Worm (Caenorhabditis elegans) whole organism, L1 larva: ENCODE measurements around the gene oac-54.

Source experiments
- C04F5.9 ChIP-seq: sonication (generic microtip); optimal IDR thresholded peaks from 2 replicates; lab custom pipeline; 2016; ENCODE audit warnings: missing genetic modification characterization, missing compliant biosample characterization
- C34B4.2 ChIP-seq: sonication (generic microtip); optimal IDR thresholded peaks from 2 replicates; lab custom pipeline; 2017; ENCODE audit warnings: mild to moderate bottlenecking, missing genetic modification characterization, missing compliant biosample characterization
- F16B12.6 ChIP-seq: fragments of 150-350 bp; optimal IDR thresholded peaks from 2 replicates; lab custom pipeline; 2014; ENCODE audit warnings: missing biosample characterization, missing genetic modification characterization
- Y116A8C.19 ChIP-seq: sonication (generic microtip); optimal IDR thresholded peaks from 2 replicates; lab custom pipeline; 2016; ENCODE audit warnings: missing compliant biosample characterization, missing genetic modification characterization, borderline replicate concordance
- aha-1 ChIP-seq: fragments of 150-350 bp; optimal IDR thresholded peaks from 2 replicates; lab custom pipeline; 2014; ENCODE audit warnings: missing biosample characterization, missing genetic modification characterization
- alr-1 ChIP-seq: fragments of 200-800 bp; sonication (Bioruptor generic); optimal IDR thresholded peaks from 2 replicates; lab custom pipeline; 2018; ENCODE audit warnings: borderline replicate concordance, mild to moderate bottlenecking, missing genetic modification characterization, missing compliant biosample characterization
- aly-2 ChIP-seq: fragments of 150-350 bp; optimal IDR thresholded peaks from 2 replicates; lab custom pipeline; 2014; ENCODE audit warnings: missing biosample characterization, missing genetic modification characterization
- ceh-8 ChIP-seq: fragments of 200-800 bp; sonication (Bioruptor generic); optimal IDR thresholded peaks from 2 replicates; lab custom pipeline; 2018; ENCODE audit warnings: mild to moderate bottlenecking, missing genetic modification characterization, moderate library complexity, missing compliant biosample characterization
- ceh-88 ChIP-seq: fragments of 200-800 bp; sonication (Bioruptor generic); IDR thresholded peaks from 2 replicates; pipeline ENCODE4 v1.3.6; 2022; ENCODE audit warnings: missing genetic modification characterization, missing compliant biosample characterization
- ces-1 ChIP-seq: fragments of 150-350 bp; optimal IDR thresholded peaks from 2 replicates; lab custom pipeline; 2014; ENCODE audit warnings: missing biosample characterization, missing genetic modification reagents, missing genetic modification characterization
- dsc-1 ChIP-seq: sonication (generic microtip); optimal IDR thresholded peaks from 2 replicates; lab custom pipeline; 2016; ENCODE audit warnings: mild to moderate bottlenecking, missing genetic modification characterization, missing compliant biosample characterization
- efl-1 ChIP-seq, 4 experiments: fragments of 150-350 bp; optimal IDR thresholded peaks in 3 of 4; peaks in 1 of 4; 1 replicate in 1 of 4; 2 replicates in 3 of 4; lab custom pipeline; 2014; ENCODE audit warnings: missing biosample characterization in 2 of 4, missing genetic modification characterization in 2 of 4, missing genetic modification reagents in 2 of 4
- efl-3 ChIP-seq: fragments of 200-800 bp; sonication (Bioruptor generic); optimal IDR thresholded peaks from 2 replicates; lab custom pipeline; 2018; ENCODE audit warnings: mild to moderate bottlenecking, missing genetic modification characterization, missing compliant biosample characterization
- egl-13 ChIP-seq: sonication (generic microtip); optimal IDR thresholded peaks from 2 replicates; lab custom pipeline; 2016; ENCODE audit warnings: missing genotype, missing genetic modification reagents, missing genetic modification characterization, missing compliant biosample characterization
- egl-27 ChIP-seq, 2 experiments: fragments of 150-350 bp in 1 of 2; sonication (generic microtip); optimal IDR thresholded peaks; 3 replicates each; lab custom pipeline; 2017 to 2018; ENCODE audit warnings: missing biosample characterization in 2 of 2, missing genetic modification characterization in 2 of 2, missing genetic modification reagents in 2 of 2
- fkh-8 ChIP-seq: sonication (generic microtip); optimal IDR thresholded peaks from 2 replicates; lab custom pipeline; 2016; ENCODE audit warnings: mild to moderate bottlenecking, missing genetic modification characterization, missing compliant biosample characterization
- fos-1 ChIP-seq: fragments of 150-350 bp; optimal IDR thresholded peaks from 2 replicates; lab custom pipeline; 2014; ENCODE audit warnings: missing biosample characterization, missing genetic modification characterization
- hlh-17 ChIP-seq: fragments of 200-800 bp; sonication (Bioruptor generic); optimal IDR thresholded peaks from 2 replicates; lab custom pipeline; 2018; ENCODE audit warnings: missing genetic modification characterization, mild to moderate bottlenecking, missing compliant biosample characterization, moderate library complexity, borderline replicate concordance
- hpl-2 ChIP-seq: fragments of 150-350 bp; optimal IDR thresholded peaks from 2 replicates; lab custom pipeline; 2014; ENCODE audit warnings: missing biosample characterization, missing genetic modification reagents, missing genetic modification characterization
- isw-1 ChIP-seq: fragments of 200-800 bp; sonication (Bioruptor generic); IDR thresholded peaks from 2 replicates; pipeline ENCODE4 v1.3.6; 2022; ENCODE audit warnings: missing genetic modification characterization, missing compliant biosample characterization
- jun-1 ChIP-seq: fragments of 150-350 bp; optimal IDR thresholded peaks from 2 replicates; lab custom pipeline; 2014; ENCODE audit warnings: missing biosample characterization, missing genetic modification reagents, missing genetic modification characterization
- lin-13 ChIP-seq: fragments of 150-350 bp; optimal IDR thresholded peaks from 2 replicates; lab custom pipeline; 2014; ENCODE audit warnings: missing biosample characterization, missing genetic modification reagents, missing genetic modification characterization
- lsy-2 ChIP-seq, 2 experiments: fragments of 150-350 bp; optimal IDR thresholded peaks; 2 replicates each; lab custom pipeline; 2014; ENCODE audit warnings: missing biosample characterization in 2 of 2, missing genetic modification characterization in 2 of 2
- mab-9 ChIP-seq: fragments of 200-800 bp; sonication (Bioruptor generic); IDR thresholded peaks from 2 replicates; pipeline ENCODE4 v1.3.6; 2022; ENCODE audit warnings: missing genetic modification reagents, missing genetic modification characterization, missing compliant biosample characterization
- mdl-1 ChIP-seq, 2 experiments: fragments of 150-350 bp; optimal IDR thresholded peaks; 2 replicates each; lab custom pipeline; 2014 to 2017; ENCODE audit warnings: missing biosample characterization in 2 of 2, missing genetic modification characterization in 2 of 2, inconsistent platforms in 1 of 2
- nhr-11 ChIP-seq: fragments of 150-350 bp; optimal IDR thresholded peaks from 2 replicates; lab custom pipeline; 2014; ENCODE audit warnings: missing biosample characterization, missing genetic modification characterization
- nhr-12 ChIP-seq: sonication (generic microtip); optimal IDR thresholded peaks from 2 replicates; lab custom pipeline; 2017; ENCODE audit warnings: missing biosample characterization, missing genetic modification characterization
- nhr-19 ChIP-seq: fragments of 200-800 bp; sonication (Bioruptor generic); conservative IDR thresholded peaks from 2 replicates; pipeline ENCODE4 v1.3.6; 2022; ENCODE audit warnings: missing genetic modification characterization, missing compliant biosample characterization
- nhr-20 ChIP-seq: sonication (generic microtip); optimal IDR thresholded peaks from 2 replicates; lab custom pipeline; 2016; ENCODE audit warnings: mild to moderate bottlenecking, missing genetic modification characterization, missing compliant biosample characterization
- nhr-47 ChIP-seq: sonication (generic microtip); optimal IDR thresholded peaks from 2 replicates; lab custom pipeline; 2016; ENCODE audit warnings: mild to moderate bottlenecking, missing genetic modification characterization, moderate library complexity, missing compliant biosample characterization
- nhr-76 ChIP-seq: sonication (generic microtip); optimal IDR thresholded peaks from 2 replicates; lab custom pipeline; 2017; ENCODE audit warnings: missing biosample characterization, missing genetic modification characterization
- nhr-77 ChIP-seq: fragments of 150-350 bp; optimal IDR thresholded peaks from 2 replicates; lab custom pipeline; 2014; ENCODE audit warnings: missing biosample characterization, missing genetic modification characterization
- nhr-85 ChIP-seq: sonication (generic microtip); peaks from one replicate; lab custom pipeline; 2016; ENCODE audit warnings: missing genetic modification characterization, inconsistent platforms, missing compliant biosample characterization
- nhr-90 ChIP-seq: sonication (generic microtip); optimal IDR thresholded peaks from 2 replicates; lab custom pipeline; 2016; ENCODE audit warnings: mild to moderate bottlenecking, missing genetic modification characterization, missing compliant biosample characterization; ENCODE audit not compliant: poor library complexity
- pqm-1 ChIP-seq: sonication (generic microtip); optimal IDR thresholded peaks from 3 replicates; lab custom pipeline; 2017; ENCODE audit warnings: missing biosample characterization, missing genetic modification characterization
- rnt-1 ChIP-seq: sonication (generic microtip); optimal IDR thresholded peaks from 2 replicates; lab custom pipeline; 2016; ENCODE audit warnings: mild to moderate bottlenecking, missing genetic modification characterization, moderate library complexity, missing compliant biosample characterization
- skn-1 ChIP-seq: fragments of 150-350 bp; optimal IDR thresholded peaks from 2 replicates; lab custom pipeline; 2014; ENCODE audit warnings: missing biosample characterization, missing genetic modification characterization
- snu-23 ChIP-seq: sonication (generic microtip); optimal IDR thresholded peaks from 2 replicates; lab custom pipeline; 2016; ENCODE audit warnings: missing genetic modification characterization, missing compliant biosample characterization
- swsn-7 ChIP-seq: sonication (generic microtip); optimal IDR thresholded peaks from 2 replicates; lab custom pipeline; 2016; ENCODE audit warnings: missing genetic modification characterization, missing compliant biosample characterization
- tbx-2 ChIP-seq: sonication (generic microtip); optimal IDR thresholded peaks from 2 replicates; lab custom pipeline; 2016; ENCODE audit warnings: missing genetic modification characterization, missing compliant biosample characterization
- tlp-1 ChIP-seq: fragments of 150-350 bp; optimal IDR thresholded peaks from 2 replicates; lab custom pipeline; 2014; ENCODE audit warnings: missing biosample characterization, missing genetic modification characterization
- unc-130 ChIP-seq: fragments of 150-350 bp; optimal IDR thresholded peaks from 2 replicates; lab custom pipeline; 2017; ENCODE audit warnings: missing biosample characterization, missing genetic modification characterization, inconsistent platforms
- vab-15 ChIP-seq: sonication (generic microtip); optimal IDR thresholded peaks from 2 replicates; lab custom pipeline; 2017; ENCODE audit warnings: missing genotype, mild to moderate bottlenecking, missing genetic modification characterization, missing compliant biosample characterization
- zip-4 ChIP-seq: fragments of 200-800 bp; sonication (Bioruptor generic); optimal IDR thresholded peaks from 2 replicates; lab custom pipeline; 2018; ENCODE audit warnings: mild to moderate bottlenecking, missing genetic modification characterization, moderate library complexity, missing compliant biosample characterization
- ztf-4 ChIP-seq: fragments of 150-350 bp; optimal IDR thresholded peaks from 2 replicates; lab custom pipeline; 2014; ENCODE audit warnings: missing biosample characterization, missing genetic modification characterization

Gene oac-54

ce11 chrII:9160197-9160806 is 2.4 kb downstream of the oac-54 start (continued):
- TF ChIP-seq nhr-77 (tag; lab: Kevin White, UChicago) (no peak), rnt-1 (tag; lab: Kevin White, UChicago) (no peak), nhr-20 (tag; lab: Kevin White, UChicago) (peak; percentile 78), nhr-76 (tag; lab: Kevin White, UChicago) (peak; percentile 0), efl-3 (GFP tag; lab: Kevin White, UChicago) (no peak), snu-23 (GFP tag; lab: Kevin White, UChicago) (peak; percentile 43), pqm-1 (tag; lab: Kevin White, UChicago) (no peak), lin-13 (GFP tag; lab: Kevin White, UChicago) (no peak), vab-15 (no peak), fos-1 (no peak), nhr-85 (peak; percentile 90), aly-2 (tag; lab: Kevin White, UChicago) (no peak), F16B12.6 (no peak), nhr-19 (GFP tag; lab: Robert Waterston, UW) (no peak; the same call in 1 of the 2 replicates), egl-13 (tag; lab: Kevin White, UChicago) (no peak), lsy-2 (tag; optimal IDR thresholded peaks at IDR 0.05; lab: Kevin White, UChicago) (no peak), isw-1 (no peak), hlh-17 (no peak), nhr-90 (tag; lab: Kevin White, UChicago) (peak; percentile 65), ces-1 (GFP tag; lab: Kevin White, UChicago) (no peak), Y116A8C.19 (no peak), efl-1 (optimal IDR thresholded peaks at IDR 0.05; lab: Kevin White, UChicago) (no peak), efl-1 (GFP tag; optimal IDR thresholded peaks at IDR 0.05 in 1 of 2; lab: Kevin White, UChicago) (peak in 1 of 2 experiments; percentile 87), zip-4 (GFP tag; lab: Kevin White, UChicago) (no peak), C04F5.9 (no peak), hpl-2 (GFP tag; lab: Kevin White, UChicago) (no peak), ztf-4 (tag; lab: Kevin White, UChicago) (no peak), tlp-1 (no peak), swsn-7 (tag; lab: Kevin White, UChicago) (no peak), jun-1 (no peak), aha-1 (tag; lab: Kevin White, UChicago) (peak; percentile 83), nhr-12 (tag; lab: Kevin White, UChicago) (no peak), dsc-1 (tag; lab: Kevin White, UChicago) (no peak), nhr-47 (peak; percentile 39), tbx-2 (tag; lab: Kevin White, UChicago) (peak; percentile 34), fkh-8 (no peak), ceh-88 (GFP tag; lab: Robert Waterston, UW) (no peak), skn-1 (tag; lab: Kevin White, UChicago) (peak; percentile 90), ceh-8 (GFP tag; lab: Kevin White, UChicago) (no peak), egl-27 (tag; optimal IDR thresholded peaks at IDR 0.05; lab: Kevin White, UChicago) (no peak), C34B4.2 (tag; lab: Kevin White, UChicago) (no peak), mdl-1 (tag; optimal IDR thresholded peaks at IDR 0.05; lab: Kevin White, UChicago) (peak in 1 of 2 experiments; percentile 58), alr-1 (tag; lab: Kevin White, UChicago) (no peak), mab-9 (GFP tag; lab: Robert Waterston, UW) (no peak), nhr-11 (tag; lab: Kevin White, UChicago) (no peak), unc-130 (tag; lab: Kevin White, UChicago) (peak; percentile 62)
